Worm (Caenorhabditis elegans) whole organism, late embryonic: ENCODE measurements around the gene ZK1010.4.

Experiments used
- ceh-2 ChIP-seq: sonication (generic microtip); optimal IDR thresholded peaks from 2 replicates; lab custom pipeline; 2016; ENCODE audit warnings: missing genotype, missing genetic modification characterization, missing compliant biosample characterization
- ets-4 ChIP-seq: sonication (generic microtip); optimal IDR thresholded peaks from 2 replicates; lab custom pipeline; 2016; ENCODE audit warnings: missing genetic modification characterization, missing compliant biosample characterization
- fkh-10 ChIP-seq: fragments of 150-350 bp; optimal IDR thresholded peaks from 2 replicates; lab custom pipeline; 2014; ENCODE audit warnings: missing biosample characterization, missing genetic modification reagents, missing genetic modification characterization
- nfya-1 ChIP-seq: sonication (generic microtip); optimal IDR thresholded peaks from 2 replicates; lab custom pipeline; 2017; ENCODE audit warnings: missing genetic modification characterization, mild to moderate bottlenecking, missing compliant biosample characterization, antibody characterized with exemption, moderate library complexity
- nhr-11 ChIP-seq: fragments of 150-350 bp; optimal IDR thresholded peaks from 2 replicates; lab custom pipeline; 2014; ENCODE audit warnings: missing biosample characterization, missing genetic modification characterization
- pax-1 ChIP-seq: fragments of 150-350 bp; optimal IDR thresholded peaks from 2 replicates; lab custom pipeline; 2014; ENCODE audit warnings: missing biosample characterization, missing genetic modification characterization
- unc-55 ChIP-seq: sonication (generic microtip); optimal IDR thresholded peaks from 2 replicates; lab custom pipeline; 2017; ENCODE audit warnings: missing biosample characterization, missing genetic modification reagents, missing genetic modification characterization

DNA sequence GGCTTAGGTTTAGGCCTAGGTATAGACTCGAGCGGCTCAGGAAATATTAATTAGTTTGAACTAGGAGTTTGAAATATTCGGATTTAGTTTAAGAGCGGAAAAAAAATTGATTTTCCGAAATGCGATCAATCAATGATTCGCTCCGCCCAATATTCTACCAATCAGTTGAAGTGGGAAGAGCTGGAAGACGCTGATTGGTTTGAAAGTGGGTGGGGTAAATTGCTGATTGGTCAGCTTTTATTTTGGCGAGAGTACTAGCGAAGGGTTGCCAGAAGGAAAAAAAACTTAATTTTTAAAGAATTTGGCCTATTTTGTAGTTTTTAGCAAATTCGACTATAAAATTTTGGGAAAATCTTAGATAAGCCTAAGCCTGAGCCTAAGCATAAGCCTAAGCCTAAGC is 36.8 kb upstream of the ZK1010.4 start:
- TF ChIP-seq unc-55 (no peak), fkh-10 (GFP tag; lab: Kevin White, UChicago) (no peak), pax-1 (no peak), ets-4 (no peak), nhr-11 (tag; lab: Kevin White, UChicago) (no peak), nfya-1 (tag; lab: Kevin White, UChicago) (peak; percentile 98), ceh-2 (no peak)
